Fruit fly (Drosophila melanogaster): Measurements from ENCODE around the gene nom.

The nom gene

DNA sequence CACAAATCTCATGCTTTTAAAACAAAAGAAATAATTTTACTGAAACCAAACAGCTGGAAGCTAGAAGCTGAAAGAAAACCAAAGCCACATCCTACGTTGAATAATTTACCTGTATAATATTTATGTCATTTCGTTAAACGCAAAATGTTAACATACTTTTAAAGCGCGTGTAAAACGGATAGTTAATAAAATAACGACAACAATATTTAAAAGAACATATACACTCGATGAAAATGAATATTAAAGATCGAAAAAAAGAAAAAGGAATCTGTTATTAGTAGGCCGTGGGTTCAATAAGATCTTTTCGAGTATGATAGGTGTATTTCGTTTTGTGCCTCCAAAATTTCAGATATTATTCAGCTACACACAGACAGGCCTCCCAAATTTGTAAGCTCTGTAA is 1.9 kb upstream of the nom start, which contains the start of gene CG8136:
CG8136 (plus strand) TSS at position 301 of the 400 bp plus-strand sequence.
- TF ChIP-seq cic (GFP tag; optimal IDR thresholded peaks at IDR 0.05) (no peak), tj (GFP tag; optimal IDR thresholded peaks at IDR 0.05) (no peak), CG1620 (GFP tag; optimal IDR thresholded peaks at IDR 0.05) (no peak), kay (GFP tag; ENCODE audit: borderline replicate concordance) (peak; percentile 47), CG7101 (tag; optimal IDR thresholded peaks at IDR 0.05) (no peak), CG33017 (tag; optimal IDR thresholded peaks at IDR 0.05) (no peak), Hr96 (GFP tag; optimal IDR thresholded peaks at IDR 0.05) (no peak)

DNA sequence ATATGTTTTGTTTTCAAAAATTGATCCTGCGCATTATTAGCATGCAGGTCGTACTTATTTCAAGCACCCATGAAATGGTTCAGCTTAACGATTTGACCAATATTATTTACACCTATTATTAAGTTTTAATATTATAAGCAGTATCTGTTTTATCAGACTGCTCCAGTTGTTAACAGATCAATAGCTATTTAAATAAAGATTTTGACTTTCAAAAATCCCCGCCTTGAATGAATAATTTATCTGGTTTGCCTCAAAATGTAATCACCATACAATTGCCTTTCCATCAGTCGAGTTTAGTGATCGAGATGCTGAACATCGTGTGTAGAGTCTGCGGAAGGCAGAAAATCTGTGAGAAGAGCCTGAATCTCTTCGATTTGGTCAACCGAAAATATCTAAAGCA is 2.2 kb downstream of the nom start, which contains the start of gene ouib:
ouib (plus strand) TSS at position 301 of the 400 bp plus-strand sequence.
- no peak for TF ChIP-seq CG7101 (tag; optimal IDR thresholded peaks at IDR 0.05)
- no peak for TF ChIP-seq Hr96 (GFP tag; optimal IDR thresholded peaks at IDR 0.05)
- no peak for TF ChIP-seq bab1 (GFP tag; optimal IDR thresholded peaks at IDR 0.05)
- TF ChIP-seq kay (GFP tag; ENCODE audit: borderline replicate concordance): peak; percentile 73
- TF ChIP-seq Clk (GFP tag; optimal IDR thresholded peaks at IDR 0.05): no peak

DNA sequence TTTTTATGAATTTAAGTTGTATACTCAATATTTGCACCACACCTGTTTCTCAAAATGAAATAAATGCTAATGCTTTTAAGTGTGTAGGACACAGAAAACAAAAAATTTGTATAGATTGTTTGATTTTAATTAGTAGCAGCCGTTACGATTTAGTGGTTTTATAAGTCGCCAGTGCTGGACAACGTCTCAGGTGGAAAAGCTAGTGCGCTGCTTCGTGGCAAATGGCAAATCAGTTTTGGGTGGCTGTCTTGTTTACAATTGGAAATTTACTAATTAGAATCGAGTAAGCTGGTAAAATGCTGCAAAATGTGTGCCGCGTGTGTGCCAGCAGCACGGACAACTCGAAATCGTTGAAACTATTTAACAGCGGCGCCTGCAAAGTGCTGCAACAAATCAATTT is 3.7 kb downstream of the nom start, which contains the start of gene CG8159:
CG8159 (plus strand) TSS at position 223 of the 400 bp plus-strand sequence.
- TF ChIP-seq cic (GFP tag; optimal IDR thresholded peaks at IDR 0.05) (no peak), Mnt (GFP tag; optimal IDR thresholded peaks at IDR 0.05) (peak; percentile 19), CG7101 (tag; optimal IDR thresholded peaks at IDR 0.05) (peak; percentile 25)

- TF ChIP-seq cic (GFP tag; optimal IDR thresholded peaks at IDR 0.05): no peak
- TF ChIP-seq kay (GFP tag; ENCODE audit: borderline replicate concordance): peak; percentile 39
- no peak for TF ChIP-seq ovo (GFP tag; optimal IDR thresholded peaks at IDR 0.05)
Measured at dm6 chr3R:8729542-8729941, 6.6 kb downstream of the nom start, which contains the start of gene ranshi. TSS of gene ranshi (minus strand) at chr3R:8729693.

DNA sequence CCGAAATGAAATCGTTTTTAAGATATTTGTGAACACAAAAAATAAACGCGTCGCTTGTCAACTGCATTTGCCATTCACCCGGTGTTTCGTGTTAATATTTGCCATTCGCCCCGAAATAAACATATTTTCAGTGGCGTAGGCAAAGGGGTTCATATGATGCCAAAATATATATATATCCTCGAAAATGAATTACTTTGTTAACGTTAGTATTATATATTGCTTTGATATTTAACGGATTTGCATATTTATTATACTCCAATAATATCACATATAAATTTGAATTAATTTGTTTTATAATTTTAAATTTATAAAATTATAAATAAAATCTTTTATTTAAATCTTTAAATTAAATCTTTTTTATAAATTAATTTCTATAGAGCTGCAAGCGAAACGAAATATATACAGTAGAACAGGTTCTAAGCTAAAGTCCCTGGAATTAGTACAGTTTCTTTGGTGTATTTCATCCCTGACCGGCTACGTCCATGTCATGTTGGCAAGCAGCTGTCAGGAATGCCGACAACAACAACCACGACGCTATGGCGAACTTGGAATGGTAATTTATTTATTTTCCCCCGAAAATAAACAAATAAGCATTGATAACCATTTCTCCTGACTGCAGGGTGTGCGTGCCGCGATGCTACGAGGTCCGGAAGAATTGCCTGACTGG is 8.8 kb downstream of the nom start, which contains the start of the genes M1BP and CG8202:
M1BP (minus strand) TSS at position 102 of the 667 bp plus-strand sequence.
CG8202 (plus strand) TSS at position 495 of the 667 bp plus-strand sequence.
- TF ChIP-seq toe (GFP tag; optimal IDR thresholded peaks at IDR 0.05): peak; percentile 74
- TF ChIP-seq Clk (GFP tag; optimal IDR thresholded peaks at IDR 0.05): peak; percentile 1
- no peak for TF ChIP-seq cnc (optimal IDR thresholded peaks at IDR 0.05)
- TF ChIP-seq Mnt (GFP tag; optimal IDR thresholded peaks at IDR 0.05): peak; percentile 53
- TF ChIP-seq Hr96 (GFP tag; optimal IDR thresholded peaks at IDR 0.05): no peak
- TF ChIP-seq kay (GFP tag; ENCODE audit: borderline replicate concordance): peak; percentile 25
- TF ChIP-seq bab1 (GFP tag; optimal IDR thresholded peaks at IDR 0.05): peak; percentile 75
- peak; percentile 67 for TF ChIP-seq Crg-1 (GFP tag; optimal IDR thresholded peaks at IDR 0.05)
- TF ChIP-seq pad (GFP tag; optimal IDR thresholded peaks at IDR 0.05): peak; percentile 77
- peak; percentile 73 for TF ChIP-seq ovo (GFP tag; optimal IDR thresholded peaks at IDR 0.05)
- peak; percentile 68 for TF ChIP-seq CG1620 (GFP tag; optimal IDR thresholded peaks at IDR 0.05)
- TF ChIP-seq CG11617 (GFP tag; optimal IDR thresholded peaks at IDR 0.05): peak; percentile 96
- TF ChIP-seq CG12768 (GFP tag; optimal IDR thresholded peaks at IDR 0.05): peak; percentile 93
- TF ChIP-seq CG7045 (GFP tag; optimal IDR thresholded peaks at IDR 0.05): peak; percentile 92
- peak; percentile 1 for TF ChIP-seq cic (GFP tag; optimal IDR thresholded peaks at IDR 0.05)
- peak; percentile 76 for TF ChIP-seq tj (GFP tag; optimal IDR thresholded peaks at IDR 0.05)
- no peak for TF ChIP-seq CG5204 (GFP tag; optimal IDR thresholded peaks at IDR 0.05)
- peak; percentile 90 for TF ChIP-seq CG33017 (tag; optimal IDR thresholded peaks at IDR 0.05)
- peak; percentile 84 for TF ChIP-seq CG14711 (tag; optimal IDR thresholded peaks at IDR 0.05)
- peak; percentile 93 for TF ChIP-seq CG7101 (tag; optimal IDR thresholded peaks at IDR 0.05)

dm6 chr3R:8739161-8739783 is 16.3 kb downstream of the nom start:
- TF ChIP-seq cnc (optimal IDR thresholded peaks at IDR 0.05) (no peak), Mnt (GFP tag; optimal IDR thresholded peaks at IDR 0.05) (no peak), CG7045 (GFP tag; optimal IDR thresholded peaks at IDR 0.05) (no peak), CG11617 (GFP tag; optimal IDR thresholded peaks at IDR 0.05) (no peak), Crg-1 (GFP tag; optimal IDR thresholded peaks at IDR 0.05) (no peak), CG7101 (tag; optimal IDR thresholded peaks at IDR 0.05) (no peak), ovo (GFP tag; optimal IDR thresholded peaks at IDR 0.05) (no peak), CG33017 (tag; optimal IDR thresholded peaks at IDR 0.05) (no peak), CG1620 (GFP tag; optimal IDR thresholded peaks at IDR 0.05) (no peak), CG12768 (GFP tag; optimal IDR thresholded peaks at IDR 0.05) (no peak), Clk (GFP tag; optimal IDR thresholded peaks at IDR 0.05) (no peak), CG14711 (tag; optimal IDR thresholded peaks at IDR 0.05) (no peak), cic (GFP tag; optimal IDR thresholded peaks at IDR 0.05) (no peak), toe (GFP tag; optimal IDR thresholded peaks at IDR 0.05) (no peak), pad (GFP tag; optimal IDR thresholded peaks at IDR 0.05) (no peak), Hr96 (GFP tag; optimal IDR thresholded peaks at IDR 0.05) (no peak), bab1 (GFP tag; optimal IDR thresholded peaks at IDR 0.05) (no peak), tj (GFP tag; optimal IDR thresholded peaks at IDR 0.05) (no peak), kay (GFP tag; ENCODE audit: borderline replicate concordance) (no peak), CG5204 (GFP tag; optimal IDR thresholded peaks at IDR 0.05) (no peak)
